Worm (Caenorhabditis elegans) whole organism, early embryonic: ENCODE measurements around the gene srz-29.

Experiments
- F13C5.2 ChIP-seq: sonication (generic microtip); optimal IDR thresholded peaks from 2 replicates; lab custom pipeline; 2017; ENCODE audit warnings: mild to moderate bottlenecking, missing genetic modification characterization, inconsistent platforms, missing compliant biosample characterization
- ama-1 ChIP-seq: fragments of 150-350 bp; optimal IDR thresholded peaks from 2 replicates; lab custom pipeline; 2014
- ceh-13 ChIP-seq: fragments of 200-800 bp; sonication (Bioruptor generic); optimal IDR thresholded peaks from 2 replicates; lab custom pipeline; 2018; ENCODE audit warnings: mild to moderate bottlenecking, missing genetic modification characterization, missing compliant biosample characterization
- ceh-36 ChIP-seq: sonication (generic microtip); optimal IDR thresholded peaks from 2 replicates; lab custom pipeline; 2016; ENCODE audit warnings: missing genetic modification characterization, inconsistent platforms, missing compliant biosample characterization

- TF ChIP-seq ama-1 (lab: Kevin White, UChicago) = no peak
- TF ChIP-seq F13C5.2 (tag; lab: Kevin White, UChicago) = no peak
- no peak for TF ChIP-seq ceh-36
- TF ChIP-seq ceh-13 (GFP tag; lab: Kevin White, UChicago) = no peak
These were observed 19.4 kb upstream of the srz-29 start for ce11 chrIV:13665073-13665472.
